Fruit fly (Drosophila melanogaster) whole organism, adult: Measurements from ENCODE around the gene CG14868.

ENCODE experiments used
- CG11617 ChIP-seq: fragments of 200-800 bp; sonication (Bioruptor generic); optimal IDR thresholded peaks from 2 replicates; lab custom pipeline; 2017; ENCODE audit warnings: mild to moderate bottlenecking, missing biosample characterization, missing genetic modification reagents, missing genetic modification characterization
- CG12768 ChIP-seq: fragments of 200-800 bp; sonication (Bioruptor generic); optimal IDR thresholded peaks from 2 replicates; lab custom pipeline; 2017; ENCODE audit warnings: missing biosample characterization, missing genetic modification characterization, mild to moderate bottlenecking, moderate library complexity, missing genetic modification reagents
- CG14711 ChIP-seq: fragments of 200-800 bp; sonication (Bioruptor generic); optimal IDR thresholded peaks from 2 replicates; lab custom pipeline; 2018; ENCODE audit warnings: missing biosample characterization, mild to moderate bottlenecking, missing genetic modification characterization, moderate library complexity
- CG1620 ChIP-seq: fragments of 200-800 bp; sonication (Bioruptor generic); optimal IDR thresholded peaks from 2 replicates; lab custom pipeline; 2016; ENCODE audit warnings: missing biosample characterization, missing genetic modification characterization
- CG33017 ChIP-seq: fragments of 200-800 bp; sonication (Bioruptor generic); optimal IDR thresholded peaks from 2 replicates; lab custom pipeline; 2018; ENCODE audit warnings: missing biosample characterization, mild to moderate bottlenecking, missing genetic modification characterization, moderate library complexity
- CG5204 ChIP-seq: fragments of 200-800 bp; sonication (Bioruptor generic); optimal IDR thresholded peaks from 2 replicates; lab custom pipeline; 2016; ENCODE audit warnings: missing biosample characterization, missing genetic modification characterization
- CG7045 ChIP-seq: fragments of 200-800 bp; sonication (Bioruptor generic); optimal IDR thresholded peaks from 2 replicates; lab custom pipeline; 2017; ENCODE audit warnings: missing biosample characterization, mild to moderate bottlenecking, missing genetic modification characterization
- CG7101 ChIP-seq: fragments of 200-800 bp; sonication (Bioruptor generic); optimal IDR thresholded peaks from 2 replicates; lab custom pipeline; 2018; ENCODE audit warnings: missing biosample characterization, mild to moderate bottlenecking, missing genetic modification characterization, moderate library complexity
- Clk ChIP-seq: fragments of 200-800 bp; sonication (Bioruptor generic); optimal IDR thresholded peaks from 2 replicates; lab custom pipeline; 2017; ENCODE audit warnings: missing biosample characterization, missing genetic modification characterization
- Crg-1 ChIP-seq: fragments of 200-800 bp; sonication (Bioruptor generic); optimal IDR thresholded peaks from 2 replicates; lab custom pipeline; 2016; ENCODE audit warnings: missing biosample characterization, missing genetic modification characterization
- Hr96 ChIP-seq: fragments of 200-800 bp; sonication (Bioruptor generic); optimal IDR thresholded peaks from 2 replicates; lab custom pipeline; 2016; ENCODE audit warnings: missing biosample characterization, missing genetic modification characterization
- Mnt ChIP-seq: fragments of 200-800 bp; sonication (Bioruptor generic); optimal IDR thresholded peaks from 2 replicates; lab custom pipeline; 2016; ENCODE audit warnings: missing biosample characterization, mild to moderate bottlenecking, missing genetic modification characterization
- bab1 ChIP-seq: fragments of 200-800 bp; sonication (Bioruptor generic); optimal IDR thresholded peaks from 3 replicates; lab custom pipeline; 2019; ENCODE audit warnings: missing biosample characterization, mild to moderate bottlenecking, missing genetic modification characterization, moderate library complexity
- cic ChIP-seq: fragments of 200-800 bp; sonication (Bioruptor generic); optimal IDR thresholded peaks from 2 replicates; lab custom pipeline; 2017; ENCODE audit warnings: missing biosample characterization, mild to moderate bottlenecking, missing genetic modification characterization, moderate library complexity
- cnc ChIP-seq, 2 experiments: fragments of >200 bp; optimal IDR thresholded peaks; 2 replicates each; lab custom pipeline; 2017
- kay ChIP-seq: fragments of 200-800 bp; sonication (Bioruptor generic); peaks from one replicate; lab custom pipeline; 2016; ENCODE audit warnings: missing biosample characterization, missing genetic modification characterization, borderline replicate concordance
- pad ChIP-seq: fragments of 200-800 bp; sonication (Bioruptor generic); optimal IDR thresholded peaks from 3 replicates; lab custom pipeline; 2017; ENCODE audit warnings: missing biosample characterization, missing genetic modification characterization, mild to moderate bottlenecking, moderate library complexity, missing genetic modification reagents
- tj ChIP-seq: fragments of 200-800 bp; sonication (Bioruptor generic); optimal IDR thresholded peaks from 3 replicates; lab custom pipeline; 2017; ENCODE audit warnings: missing biosample characterization, mild to moderate bottlenecking, missing genetic modification characterization, moderate library complexity
- toe ChIP-seq: fragments of 200-800 bp; sonication (Bioruptor generic); optimal IDR thresholded peaks from 2 replicates; lab custom pipeline; 2016; ENCODE audit warnings: missing biosample characterization, missing genetic modification characterization

The CG14868 gene

DNA sequence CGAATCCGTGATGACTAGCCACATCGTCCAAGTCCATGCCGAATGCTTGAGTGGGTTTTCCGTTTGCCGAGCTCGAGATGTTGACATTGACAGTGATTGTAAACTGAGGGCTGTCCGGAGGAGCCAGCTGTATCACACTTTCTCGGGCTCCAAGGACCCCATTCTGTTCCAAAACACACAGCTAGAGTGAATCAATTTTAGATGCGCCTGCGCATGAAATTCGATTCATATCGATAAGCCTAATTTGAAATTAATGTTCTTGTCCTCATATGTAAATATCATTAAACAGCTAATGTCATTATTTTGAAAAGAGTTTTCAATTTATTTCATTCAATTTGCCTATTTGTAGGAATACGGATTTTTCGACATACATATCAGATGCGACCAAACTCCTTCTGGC, at the start of gene CG14868:
Gene CG14868 (minus strand): TSS at position 204 of the 400 bp plus-strand sequence.
- no peak for TF ChIP-seq CG7045 (GFP tag; lab: Kevin White, UChicago)
- TF ChIP-seq Mnt (GFP tag; lab: Kevin White, UChicago), result no peak
- TF ChIP-seq kay (GFP tag; lab: Kevin White, UChicago), result no peak
- no peak for TF ChIP-seq CG33017 (tag; lab: Kevin White, UChicago)
- no peak for TF ChIP-seq tj (GFP tag; lab: Kevin White, UChicago)
- TF ChIP-seq cic (GFP tag; lab: Kevin White, UChicago), result no peak
- TF ChIP-seq Crg-1 (GFP tag; lab: Kevin White, UChicago), result no peak
- no peak for TF ChIP-seq CG11617 (GFP tag; lab: Kevin White, UChicago)
- no peak for TF ChIP-seq Clk (GFP tag; lab: Kevin White, UChicago)
- no peak for TF ChIP-seq CG7101
- no peak for TF ChIP-seq cnc (optimal IDR thresholded peaks at IDR 0.05; lab: Kevin White, UChicago)
- TF ChIP-seq toe (GFP tag; lab: Kevin White, UChicago), result no peak
- no peak for TF ChIP-seq CG12768 (GFP tag; lab: Kevin White, UChicago)
- TF ChIP-seq CG14711 (tag; lab: Kevin White, UChicago), result no peak
- TF ChIP-seq pad (GFP tag; lab: Kevin White, UChicago), result no peak
- no peak for TF ChIP-seq CG1620 (GFP tag; lab: Kevin White, UChicago)
- TF ChIP-seq bab1, result no peak
- TF ChIP-seq CG5204 (GFP tag; lab: Kevin White, UChicago), result no peak

DNA sequence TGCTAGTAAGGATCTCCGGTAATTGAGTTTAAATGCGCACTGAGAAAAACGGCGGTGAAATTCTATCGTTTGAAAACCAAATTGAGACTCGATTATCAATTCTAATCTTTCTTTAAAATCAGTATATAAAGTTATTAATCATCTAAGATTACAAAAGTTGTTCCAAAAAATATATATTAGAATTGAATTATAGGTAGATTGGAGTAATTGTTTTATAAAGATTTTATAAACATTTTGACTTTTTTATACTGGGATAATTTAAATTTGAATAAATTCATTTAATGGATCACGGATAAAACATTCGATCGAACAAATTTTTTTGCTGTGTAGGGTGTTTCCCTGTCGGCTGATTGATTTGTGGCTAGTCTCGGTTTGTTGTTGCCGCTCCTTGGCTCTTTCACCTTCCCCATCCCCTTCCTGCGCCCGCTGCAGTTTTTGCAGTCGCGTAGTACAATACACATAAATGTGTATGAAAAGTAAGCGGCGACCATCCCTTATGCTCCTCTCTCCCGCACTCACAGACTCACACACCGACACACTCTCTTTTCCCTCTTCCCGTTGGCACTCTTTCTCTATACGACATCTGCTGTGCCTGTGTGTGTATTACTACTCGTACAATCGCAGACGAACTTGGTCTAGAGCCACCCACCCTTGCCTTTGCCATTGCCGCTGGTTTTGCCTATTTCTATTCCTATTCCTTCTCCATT, 49.2 kb upstream of the CG14868 start:
- TF ChIP-seq CG11617 (GFP tag; lab: Kevin White, UChicago) (peak; percentile 0), CG7101 (peak; percentile 11), cnc (optimal IDR thresholded peaks at IDR 0.05; lab: Kevin White, UChicago) (no peak)

DNA sequence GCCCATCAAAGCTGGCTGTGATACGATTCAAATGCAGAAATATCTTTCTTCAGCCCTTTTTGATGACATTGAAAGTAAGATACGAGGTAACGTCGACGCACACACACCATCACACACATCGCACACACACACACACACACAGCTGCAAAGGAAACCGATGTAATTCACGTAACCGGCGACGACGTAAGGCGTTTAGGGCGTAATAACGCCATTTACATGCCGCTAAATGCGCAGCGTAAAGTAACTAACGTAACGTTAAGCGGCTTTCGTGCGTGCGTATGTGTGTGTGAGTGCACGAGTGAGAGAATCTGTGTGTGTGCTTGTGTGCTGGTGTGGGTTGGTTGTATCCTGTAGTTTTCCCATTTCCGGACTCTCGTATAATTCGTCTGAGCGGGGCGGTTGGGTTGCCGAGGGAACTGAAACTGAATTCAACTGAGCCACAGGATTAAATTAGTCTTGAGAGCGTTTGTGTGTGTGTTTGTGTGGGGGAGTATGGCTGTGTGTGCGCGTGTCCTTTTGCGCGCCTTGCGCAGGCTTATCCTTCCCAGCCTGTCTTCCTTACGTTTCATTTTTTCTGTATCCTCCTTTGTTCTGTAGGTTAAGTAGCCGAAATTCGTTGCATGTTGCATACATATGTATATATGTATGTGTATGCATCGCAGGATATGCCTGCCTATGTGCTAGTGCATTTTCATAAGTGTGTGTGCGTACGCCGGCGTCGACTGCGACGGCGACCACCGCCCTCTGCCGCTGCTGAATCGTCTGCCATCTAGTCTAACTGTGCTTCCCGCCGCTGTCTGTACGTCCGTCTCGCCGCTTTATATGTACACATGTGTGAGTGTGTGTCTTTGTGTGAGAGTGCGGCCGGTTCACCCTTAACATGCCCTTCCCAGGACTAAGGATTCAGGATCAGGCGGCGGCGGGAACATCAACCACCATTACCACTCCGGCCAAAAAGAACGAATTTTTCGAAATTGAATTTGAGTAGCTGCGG, 48.3 kb upstream of the CG14868 start:
- no peak for TF ChIP-seq CG12768 (GFP tag; lab: Kevin White, UChicago)
- TF ChIP-seq bab1, result no peak
- TF ChIP-seq cic (GFP tag; lab: Kevin White, UChicago), result no peak
- TF ChIP-seq pad (GFP tag; lab: Kevin White, UChicago), result no peak
- no peak for TF ChIP-seq kay (GFP tag; lab: Kevin White, UChicago)
- TF ChIP-seq CG7045 (GFP tag; lab: Kevin White, UChicago), result no peak
- no peak for TF ChIP-seq cnc (optimal IDR thresholded peaks at IDR 0.05; lab: Kevin White, UChicago)
- TF ChIP-seq Crg-1 (GFP tag; lab: Kevin White, UChicago), result no peak
- TF ChIP-seq CG5204 (GFP tag; lab: Kevin White, UChicago), result no peak
- no peak for TF ChIP-seq CG11617 (GFP tag; lab: Kevin White, UChicago)
- no peak for TF ChIP-seq CG1620 (GFP tag; lab: Kevin White, UChicago)
- TF ChIP-seq Mnt (GFP tag; lab: Kevin White, UChicago), result no peak
- no peak for TF ChIP-seq toe (GFP tag; lab: Kevin White, UChicago)
- TF ChIP-seq tj (GFP tag; lab: Kevin White, UChicago), result no peak
- TF ChIP-seq CG14711 (tag; lab: Kevin White, UChicago), result no peak
- TF ChIP-seq CG33017 (tag; lab: Kevin White, UChicago), result no peak
- TF ChIP-seq CG7101, result no peak

DNA sequence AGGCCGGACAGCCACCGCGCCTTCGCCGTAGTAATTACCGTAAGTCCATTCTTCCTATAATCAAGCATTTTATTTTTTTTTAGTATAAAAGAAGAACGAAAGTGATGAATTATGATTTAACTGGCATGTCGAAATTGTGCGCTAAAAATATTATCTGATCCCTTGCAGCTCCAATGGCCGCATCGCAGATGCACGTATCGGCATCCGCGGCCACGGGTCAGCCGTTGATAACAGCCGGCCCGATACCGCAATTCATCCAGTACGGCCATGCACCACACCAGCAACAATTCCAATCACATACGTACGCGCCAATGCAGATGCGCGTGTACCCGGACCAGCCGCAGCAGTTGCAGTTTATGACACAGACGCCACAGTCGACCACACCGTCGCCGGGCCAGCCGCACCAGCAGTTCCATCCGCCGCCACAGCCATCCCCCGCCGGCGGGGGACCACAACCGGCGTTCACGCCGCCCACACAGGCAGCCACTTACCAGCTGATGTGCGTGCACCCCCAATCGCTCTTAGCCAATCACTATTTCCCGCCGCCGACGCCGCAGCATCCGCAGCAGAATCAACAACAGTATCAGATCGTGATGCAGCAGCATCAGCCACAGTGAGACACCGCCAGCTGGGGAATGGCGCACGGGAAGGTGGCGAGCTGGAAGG, 45.3 kb upstream of the CG14868 start:
- TF ChIP-seq Clk (GFP tag; lab: Kevin White, UChicago) (no peak), Hr96 (no peak), CG1620 (GFP tag; lab: Kevin White, UChicago) (no peak), pad (GFP tag; lab: Kevin White, UChicago) (no peak), Crg-1 (GFP tag; lab: Kevin White, UChicago) (no peak), Mnt (GFP tag; lab: Kevin White, UChicago) (no peak), CG7045 (GFP tag; lab: Kevin White, UChicago) (no peak), bab1 (no peak), cnc (optimal IDR thresholded peaks at IDR 0.05; lab: Kevin White, UChicago) (no peak), CG7101 (no peak), toe (GFP tag; lab: Kevin White, UChicago) (no peak), CG11617 (GFP tag; lab: Kevin White, UChicago) (no peak), kay (GFP tag; lab: Kevin White, UChicago) (no peak), CG5204 (GFP tag; lab: Kevin White, UChicago) (no peak), CG33017 (tag; lab: Kevin White, UChicago) (no peak), CG14711 (tag; lab: Kevin White, UChicago) (no peak), cic (GFP tag; lab: Kevin White, UChicago) (no peak), CG12768 (GFP tag; lab: Kevin White, UChicago) (no peak)
